Worm (Caenorhabditis elegans): Measurements from ENCODE around the gene F35H10.2.

The F35H10.2 gene

DNA sequence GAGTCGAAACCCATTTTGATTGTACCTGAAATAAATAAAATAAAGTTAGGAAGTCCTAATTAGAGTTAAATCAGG, 39.7 kb upstream of the F35H10.2 start, which contains the start of gene nucl-1:
TSS of gene nucl-1 (minus strand) at position 26 of the 75 bp plus-strand sequence.
- no peak for TF ChIP-seq nhr-10 (tag; optimal IDR thresholded peaks at IDR 0.05)
- no peak for TF ChIP-seq egl-27 (tag; optimal IDR thresholded peaks at IDR 0.05)
- no peak for TF ChIP-seq peb-1 (tag; optimal IDR thresholded peaks at IDR 0.05)
- no peak for TF ChIP-seq lsy-2 (tag; optimal IDR thresholded peaks at IDR 0.05)
- TF ChIP-seq unc-39 (tag; optimal IDR thresholded peaks at IDR 0.05): no peak
- no peak for TF ChIP-seq nhr-25 (tag; optimal IDR thresholded peaks at IDR 0.05)
- TF ChIP-seq nhr-6 (tag; optimal IDR thresholded peaks at IDR 0.05): no peak
- no peak for TF ChIP-seq nhr-21 (tag; optimal IDR thresholded peaks at IDR 0.05)
- no peak for TF ChIP-seq fos-1 (tag; optimal IDR thresholded peaks at IDR 0.05)
- TF ChIP-seq dmd-4 (tag; optimal IDR thresholded peaks at IDR 0.05): no peak
- TF ChIP-seq sma-9 (GFP tag; optimal IDR thresholded peaks at IDR 0.05): no peak
- TF ChIP-seq sma-9 (tag; optimal IDR thresholded peaks at IDR 0.05): no peak
- TF ChIP-seq elt-3 (tag; optimal IDR thresholded peaks at IDR 0.05): no peak
- no peak for TF ChIP-seq zag-1 (tag; optimal IDR thresholded peaks at IDR 0.05)
- TF ChIP-seq ztf-1 (GFP tag; conservative IDR thresholded peaks at IDR 0.05): no peak
- no peak for TF ChIP-seq sma-3 (GFP tag; optimal IDR thresholded peaks at IDR 0.05)

DNA sequence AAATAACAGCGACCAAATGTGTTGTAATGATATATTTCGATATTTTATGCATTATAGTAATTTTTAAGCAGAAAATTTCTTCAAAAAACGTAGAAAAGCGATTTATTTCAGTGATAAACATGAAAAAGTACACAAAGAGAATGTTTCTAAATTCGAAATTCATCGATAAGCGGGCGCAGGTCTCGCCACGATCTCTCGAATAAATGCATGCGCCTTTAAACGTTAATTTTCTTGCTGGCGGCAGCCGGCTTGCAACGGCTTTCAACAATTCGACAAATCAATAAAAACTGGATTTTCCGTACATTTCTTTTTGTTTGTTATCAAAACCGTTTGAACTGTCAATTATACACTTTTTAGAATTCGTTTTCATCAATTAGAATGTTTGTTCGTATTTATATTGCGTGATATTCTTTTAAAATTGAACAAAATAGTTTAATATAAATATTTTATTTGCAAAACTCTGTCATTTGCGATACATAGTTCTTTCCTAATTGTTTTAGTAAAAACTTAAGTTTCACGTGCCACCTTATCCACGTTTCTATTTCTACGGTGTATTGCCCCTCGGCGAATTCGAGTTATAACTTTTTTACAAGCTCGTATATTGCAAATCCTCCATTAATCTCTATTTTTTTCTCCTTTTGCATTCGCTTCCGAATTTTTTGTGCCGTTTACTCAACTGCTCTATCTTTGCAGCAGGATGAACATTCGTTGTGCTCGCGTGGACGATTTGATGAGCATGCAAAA, 39.3 kb upstream of the F35H10.2 start, which contains the start of gene daf-31:
TSS of gene daf-31 (plus strand) at position 694 of the 744 bp plus-strand sequence.
- TF ChIP-seq ama-1 (optimal IDR thresholded peaks at IDR 0.05): no peak
- TF ChIP-seq ztf-1 (GFP tag; conservative IDR thresholded peaks at IDR 0.05): no peak
- TF ChIP-seq nhr-129 (tag; optimal IDR thresholded peaks at IDR 0.05): peak; percentile 57
- peak in 1 of 2 experiments; percentile 77 for TF ChIP-seq lsy-2 (tag; optimal IDR thresholded peaks at IDR 0.05)
- no peak for TF ChIP-seq nhr-6 (tag; optimal IDR thresholded peaks at IDR 0.05)
- TF ChIP-seq C34F6.9 (tag; optimal IDR thresholded peaks at IDR 0.05): peak; percentile 58
- TF ChIP-seq alr-1 (tag; optimal IDR thresholded peaks at IDR 0.05): no peak
- TF ChIP-seq lin-13 (GFP tag; optimal IDR thresholded peaks at IDR 0.05): peak; percentile 29
- TF ChIP-seq ceh-82 (tag; optimal IDR thresholded peaks at IDR 0.05): no peak
- peak; percentile 54 for TF ChIP-seq gmeb-1 (tag; optimal IDR thresholded peaks at IDR 0.05)
- TF ChIP-seq unc-39 (tag; optimal IDR thresholded peaks at IDR 0.05): no peak
- no peak for TF ChIP-seq elt-3 (tag; optimal IDR thresholded peaks at IDR 0.05)
- TF ChIP-seq sma-3 (GFP tag; optimal IDR thresholded peaks at IDR 0.05): no peak
- TF ChIP-seq fos-1 (tag; optimal IDR thresholded peaks at IDR 0.05): peak; percentile 31
- TF ChIP-seq nhr-10 (tag; optimal IDR thresholded peaks at IDR 0.05): no peak
- TF ChIP-seq F13H6.1 (tag; optimal IDR thresholded peaks at IDR 0.05): peak; percentile 28
- peak; percentile 19 for TF ChIP-seq crh-2 (tag; optimal IDR thresholded peaks at IDR 0.05)
- TF ChIP-seq sma-9 (GFP tag; optimal IDR thresholded peaks at IDR 0.05): peak; percentile 4
- TF ChIP-seq sma-9 (tag; optimal IDR thresholded peaks at IDR 0.05): no peak
- peak; percentile 76 for TF ChIP-seq unc-55 (GFP tag; optimal IDR thresholded peaks at IDR 0.05)
- TF ChIP-seq nhr-23 (tag; optimal IDR thresholded peaks at IDR 0.05): no peak

DNA sequence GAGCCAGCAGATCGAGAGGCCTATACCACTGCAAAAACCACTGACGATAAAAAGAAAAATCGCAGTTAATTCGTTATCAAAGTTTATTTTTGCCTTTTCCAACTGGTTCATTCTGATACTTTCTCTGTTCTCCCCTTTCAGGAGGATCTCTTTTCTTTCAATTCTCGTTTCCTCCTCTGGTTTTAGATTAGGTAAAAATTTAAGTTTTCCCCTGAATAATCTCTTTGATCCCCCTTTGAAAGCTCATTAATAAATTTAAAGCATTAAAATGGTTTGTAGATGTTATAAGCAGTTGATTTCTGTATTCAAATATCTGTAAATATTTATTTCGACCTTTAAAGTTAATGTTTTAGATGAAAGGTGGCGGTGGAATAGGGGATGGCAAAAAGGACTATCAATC, 37.8 kb upstream of the F35H10.2 start, which contains the start of gene K07H8.2:
TSS of gene K07H8.2 (plus strand) at position 301 of the 400 bp plus-strand sequence.
- no peak for TF ChIP-seq peb-1 (tag; optimal IDR thresholded peaks at IDR 0.05)
- TF ChIP-seq egl-27 (tag; optimal IDR thresholded peaks at IDR 0.05): no peak
- TF ChIP-seq C34F6.9 (tag; optimal IDR thresholded peaks at IDR 0.05): no peak
- TF ChIP-seq elt-3 (tag; optimal IDR thresholded peaks at IDR 0.05): no peak
- TF ChIP-seq ceh-82 (tag; optimal IDR thresholded peaks at IDR 0.05): no peak
- no peak for TF ChIP-seq nhr-25 (tag; optimal IDR thresholded peaks at IDR 0.05)
- no peak for TF ChIP-seq mab-5 (tag; optimal IDR thresholded peaks at IDR 0.05)

DNA sequence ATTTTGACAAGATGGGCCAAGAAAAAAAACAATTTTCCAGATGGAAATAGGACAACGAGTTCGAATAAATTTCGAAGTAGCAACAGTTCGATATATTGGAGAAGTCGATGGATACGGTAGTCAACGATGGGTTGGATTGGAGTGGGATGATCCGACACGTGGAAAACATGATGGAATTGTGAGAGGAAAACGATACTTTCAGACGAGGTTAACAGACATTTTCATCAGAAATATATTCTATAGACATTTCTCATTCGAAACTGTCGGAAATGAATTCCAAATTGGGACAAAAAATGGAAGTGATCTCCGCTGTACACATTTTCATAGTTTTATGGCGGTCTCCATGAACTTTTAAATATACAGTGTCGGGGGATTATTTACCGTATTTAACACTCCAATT, 34.4 kb upstream of the F35H10.2 start, which contains the start of gene tbce-1:
TSS of gene tbce-1 (plus strand) at position 41 of the 400 bp plus-strand sequence.
- TF ChIP-seq elt-1 (tag; optimal IDR thresholded peaks at IDR 0.05): no peak
- TF ChIP-seq ceh-82 (tag; optimal IDR thresholded peaks at IDR 0.05): no peak
- no peak for TF ChIP-seq unc-55 (GFP tag; optimal IDR thresholded peaks at IDR 0.05)
- TF ChIP-seq crh-2 (tag; optimal IDR thresholded peaks at IDR 0.05): no peak
- TF ChIP-seq alr-1 (tag; optimal IDR thresholded peaks at IDR 0.05): no peak
- TF ChIP-seq dmd-4 (tag; optimal IDR thresholded peaks at IDR 0.05): no peak
- TF ChIP-seq zag-1 (tag; optimal IDR thresholded peaks at IDR 0.05): no peak
- TF ChIP-seq mdl-1 (tag; optimal IDR thresholded peaks at IDR 0.05): no peak
- TF ChIP-seq elt-3 (tag; optimal IDR thresholded peaks at IDR 0.05): no peak
- TF ChIP-seq lin-39 (tag; optimal IDR thresholded peaks at IDR 0.05): no peak
- TF ChIP-seq sem-4 (tag; optimal IDR thresholded peaks at IDR 0.05): no peak
- TF ChIP-seq ztf-1 (GFP tag; conservative IDR thresholded peaks at IDR 0.05): no peak

DNA sequence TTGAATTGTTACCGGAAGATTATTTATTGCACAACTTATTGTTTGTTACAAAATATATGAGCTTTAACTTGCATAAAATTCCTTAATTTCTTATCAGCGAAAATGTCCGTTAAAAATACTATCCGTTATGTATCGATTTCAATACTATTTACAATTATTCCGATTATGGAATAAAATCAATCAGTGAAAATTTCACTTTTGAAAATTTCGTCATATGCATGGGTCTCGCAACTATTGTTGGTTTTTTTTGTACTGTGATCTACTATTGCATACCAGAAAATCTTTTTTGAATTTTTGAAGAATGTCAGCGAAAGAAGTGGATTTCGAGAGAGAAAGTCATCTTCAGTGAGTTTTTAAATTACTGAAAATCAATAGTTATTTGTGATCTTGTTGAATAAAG, 31.8 kb upstream of the F35H10.2 start, which contains the start of gene nprl-3:
TSS of gene nprl-3 (plus strand) at position 301 of the 400 bp plus-strand sequence.
- TF ChIP-seq lin-13 (GFP tag; optimal IDR thresholded peaks at IDR 0.05) (no peak), nhr-21 (tag; optimal IDR thresholded peaks at IDR 0.05) (no peak), ceh-82 (tag; optimal IDR thresholded peaks at IDR 0.05) (no peak), ztf-11 (tag; optimal IDR thresholded peaks at IDR 0.05) (no peak), ama-1 (optimal IDR thresholded peaks at IDR 0.05) (no peak), R02D3.7 (tag; optimal IDR thresholded peaks at IDR 0.05) (no peak), elt-3 (tag; optimal IDR thresholded peaks at IDR 0.05) (no peak), elt-1 (tag; optimal IDR thresholded peaks at IDR 0.05) (no peak), peb-1 (tag; optimal IDR thresholded peaks at IDR 0.05) (no peak), nhr-12 (tag; optimal IDR thresholded peaks at IDR 0.05) (no peak), snpc-4 (tag; optimal IDR thresholded peaks at IDR 0.05) (no peak), sma-9 (GFP tag; optimal IDR thresholded peaks at IDR 0.05) (no peak), sma-9 (tag; optimal IDR thresholded peaks at IDR 0.05) (no peak), nhr-11 (tag; optimal IDR thresholded peaks at IDR 0.05) (no peak)
